Worm (Caenorhabditis elegans): ENCODE data around the gene shc-2.

ce11 chrII:4989802-4990201 is 20.8 kb downstream of the shc-2 start, which contains the start of gene T27F7.12:
- TF ChIP-seq T07F8.4 (tag; optimal IDR thresholded peaks at IDR 0.05) (no peak), rec-8 (tag; optimal IDR thresholded peaks at IDR 0.05) (no peak), atf-7 (tag; optimal IDR thresholded peaks at IDR 0.05) (no peak), egrh-3 (GFP tag; IDR thresholded peaks at IDR 0.05) (no peak), K12H6.12 (tag; optimal IDR thresholded peaks at IDR 0.05) (no peak), lag-1 (GFP tag; IDR thresholded peaks at IDR 0.05) (no peak)
